Fruit fly (Drosophila melanogaster) whole organism, adult: ENCODE data around the gene CG15529.
A peak's percentile ranks its signal among the peaks of the same experiment; 100 is the strongest.

Source experiments
- CG11617 ChIP-seq: fragments of 200-800 bp; sonication (Bioruptor generic); optimal IDR thresholded peaks from 2 replicates; lab custom pipeline; 2017; ENCODE audit warnings: mild to moderate bottlenecking, missing biosample characterization, missing genetic modification reagents, missing genetic modification characterization
- CG12768 ChIP-seq: fragments of 200-800 bp; sonication (Bioruptor generic); optimal IDR thresholded peaks from 2 replicates; lab custom pipeline; 2017; ENCODE audit warnings: missing biosample characterization, missing genetic modification characterization, mild to moderate bottlenecking, moderate library complexity, missing genetic modification reagents
- CG14711 ChIP-seq: fragments of 200-800 bp; sonication (Bioruptor generic); optimal IDR thresholded peaks from 2 replicates; lab custom pipeline; 2018; ENCODE audit warnings: missing biosample characterization, mild to moderate bottlenecking, missing genetic modification characterization, moderate library complexity
- CG1620 ChIP-seq: fragments of 200-800 bp; sonication (Bioruptor generic); optimal IDR thresholded peaks from 2 replicates; lab custom pipeline; 2016; ENCODE audit warnings: missing biosample characterization, missing genetic modification characterization
- CG33017 ChIP-seq: fragments of 200-800 bp; sonication (Bioruptor generic); optimal IDR thresholded peaks from 2 replicates; lab custom pipeline; 2018; ENCODE audit warnings: missing biosample characterization, mild to moderate bottlenecking, missing genetic modification characterization, moderate library complexity
- CG5204 ChIP-seq: fragments of 200-800 bp; sonication (Bioruptor generic); optimal IDR thresholded peaks from 2 replicates; lab custom pipeline; 2016; ENCODE audit warnings: missing biosample characterization, missing genetic modification characterization
- CG7045 ChIP-seq: fragments of 200-800 bp; sonication (Bioruptor generic); optimal IDR thresholded peaks from 2 replicates; lab custom pipeline; 2017; ENCODE audit warnings: missing biosample characterization, mild to moderate bottlenecking, missing genetic modification characterization
- CG7101 ChIP-seq: fragments of 200-800 bp; sonication (Bioruptor generic); optimal IDR thresholded peaks from 2 replicates; lab custom pipeline; 2018; ENCODE audit warnings: missing biosample characterization, mild to moderate bottlenecking, missing genetic modification characterization, moderate library complexity
- Clk ChIP-seq: fragments of 200-800 bp; sonication (Bioruptor generic); optimal IDR thresholded peaks from 2 replicates; lab custom pipeline; 2017; ENCODE audit warnings: missing biosample characterization, missing genetic modification characterization
- Crg-1 ChIP-seq: fragments of 200-800 bp; sonication (Bioruptor generic); optimal IDR thresholded peaks from 2 replicates; lab custom pipeline; 2016; ENCODE audit warnings: missing biosample characterization, missing genetic modification characterization
- Hr96 ChIP-seq: fragments of 200-800 bp; sonication (Bioruptor generic); optimal IDR thresholded peaks from 2 replicates; lab custom pipeline; 2016; ENCODE audit warnings: missing biosample characterization, missing genetic modification characterization
- Mnt ChIP-seq: fragments of 200-800 bp; sonication (Bioruptor generic); optimal IDR thresholded peaks from 2 replicates; lab custom pipeline; 2016; ENCODE audit warnings: missing biosample characterization, mild to moderate bottlenecking, missing genetic modification characterization
- bab1 ChIP-seq: fragments of 200-800 bp; sonication (Bioruptor generic); optimal IDR thresholded peaks from 3 replicates; lab custom pipeline; 2019; ENCODE audit warnings: missing biosample characterization, mild to moderate bottlenecking, missing genetic modification characterization, moderate library complexity
- cic ChIP-seq: fragments of 200-800 bp; sonication (Bioruptor generic); optimal IDR thresholded peaks from 2 replicates; lab custom pipeline; 2017; ENCODE audit warnings: missing biosample characterization, mild to moderate bottlenecking, missing genetic modification characterization, moderate library complexity
- cnc ChIP-seq, 2 experiments: fragments of >200 bp; optimal IDR thresholded peaks; 2 replicates each; lab custom pipeline; 2017
- kay ChIP-seq: fragments of 200-800 bp; sonication (Bioruptor generic); peaks from one replicate; lab custom pipeline; 2016; ENCODE audit warnings: missing biosample characterization, missing genetic modification characterization, borderline replicate concordance
- ovo ChIP-seq: fragments of 200-800 bp; sonication (Bioruptor generic); optimal IDR thresholded peaks from 2 replicates; lab custom pipeline; 2016; ENCODE audit warnings: missing biosample characterization, missing genetic modification characterization
- pad ChIP-seq: fragments of 200-800 bp; sonication (Bioruptor generic); optimal IDR thresholded peaks from 3 replicates; lab custom pipeline; 2017; ENCODE audit warnings: missing biosample characterization, missing genetic modification characterization, mild to moderate bottlenecking, moderate library complexity, missing genetic modification reagents
- tj ChIP-seq: fragments of 200-800 bp; sonication (Bioruptor generic); optimal IDR thresholded peaks from 3 replicates; lab custom pipeline; 2017; ENCODE audit warnings: missing biosample characterization, mild to moderate bottlenecking, missing genetic modification characterization, moderate library complexity
- toe ChIP-seq: fragments of 200-800 bp; sonication (Bioruptor generic); optimal IDR thresholded peaks from 2 replicates; lab custom pipeline; 2016; ENCODE audit warnings: missing biosample characterization, missing genetic modification characterization

The CG15529 gene

DNA sequence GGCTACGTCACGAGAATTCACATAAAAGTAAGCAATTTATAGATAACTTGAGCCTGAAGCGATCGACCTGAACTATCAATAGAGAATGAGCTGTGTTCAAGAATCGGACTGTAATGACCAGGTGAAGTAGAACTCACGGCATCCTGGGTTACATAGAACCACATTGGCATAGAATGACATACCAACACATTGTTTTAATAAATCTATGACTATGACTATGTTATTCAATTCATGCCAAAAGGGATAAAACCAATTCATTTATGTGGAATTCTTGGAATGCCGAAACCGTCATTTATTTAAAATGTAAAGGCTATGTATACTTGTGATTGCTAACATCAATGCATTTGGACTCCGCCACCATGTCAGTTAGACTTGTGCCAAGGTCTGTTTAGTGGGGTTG lies 22.8 kb upstream of the CG15529 start, which contains the start of gene Ppi1:
Gene Ppi1, minus strand, starts transcription at position 101 of the 400 bp plus-strand sequence.
- TF ChIP-seq CG11617 (no peak), cic (GFP tag; lab: Kevin White, UChicago) (no peak), toe (GFP tag; lab: Kevin White, UChicago) (no peak), Clk (no peak), CG7045 (GFP tag; lab: Kevin White, UChicago) (no peak), Mnt (GFP tag; lab: Kevin White, UChicago) (no peak), CG12768 (no peak), bab1 (GFP tag; lab: Kevin White, UChicago) (no peak), ovo (no peak), pad (no peak), Hr96 (no peak), CG14711 (tag; lab: Kevin White, UChicago) (no peak), CG7101 (no peak), CG5204 (GFP tag; lab: Kevin White, UChicago) (no peak), kay (GFP tag; lab: Kevin White, UChicago) (no peak), tj (GFP tag; lab: Kevin White, UChicago) (no peak)

DNA sequence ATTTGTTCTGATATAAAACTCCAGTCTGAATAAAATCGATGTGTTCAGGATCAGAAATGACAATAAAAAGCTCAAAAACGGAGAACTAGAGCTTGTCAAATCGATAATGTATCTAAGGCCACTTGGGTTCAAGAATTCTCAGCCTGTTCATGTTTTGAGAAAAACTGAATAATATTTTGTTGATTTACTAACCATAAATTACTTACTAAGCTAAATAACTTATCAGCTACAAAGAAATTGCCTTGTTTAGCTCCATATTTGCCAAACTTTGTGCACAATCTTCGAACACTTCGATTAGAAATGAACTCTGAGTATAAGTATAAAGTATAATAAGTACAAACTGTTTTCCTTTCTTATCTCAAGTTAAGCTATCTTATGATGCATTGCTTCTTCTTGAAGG lies 19.6 kb upstream of the CG15529 start, which contains the start of gene CG31029:
Gene CG31029, minus strand, starts transcription at position 101 of the 400 bp plus-strand sequence.
- TF ChIP-seq Clk (no peak), CG11617 (no peak), bab1 (GFP tag; lab: Kevin White, UChicago) (no peak), CG12768 (no peak), Mnt (GFP tag; lab: Kevin White, UChicago) (no peak), Hr96 (no peak), CG5204 (GFP tag; lab: Kevin White, UChicago) (no peak)

DNA sequence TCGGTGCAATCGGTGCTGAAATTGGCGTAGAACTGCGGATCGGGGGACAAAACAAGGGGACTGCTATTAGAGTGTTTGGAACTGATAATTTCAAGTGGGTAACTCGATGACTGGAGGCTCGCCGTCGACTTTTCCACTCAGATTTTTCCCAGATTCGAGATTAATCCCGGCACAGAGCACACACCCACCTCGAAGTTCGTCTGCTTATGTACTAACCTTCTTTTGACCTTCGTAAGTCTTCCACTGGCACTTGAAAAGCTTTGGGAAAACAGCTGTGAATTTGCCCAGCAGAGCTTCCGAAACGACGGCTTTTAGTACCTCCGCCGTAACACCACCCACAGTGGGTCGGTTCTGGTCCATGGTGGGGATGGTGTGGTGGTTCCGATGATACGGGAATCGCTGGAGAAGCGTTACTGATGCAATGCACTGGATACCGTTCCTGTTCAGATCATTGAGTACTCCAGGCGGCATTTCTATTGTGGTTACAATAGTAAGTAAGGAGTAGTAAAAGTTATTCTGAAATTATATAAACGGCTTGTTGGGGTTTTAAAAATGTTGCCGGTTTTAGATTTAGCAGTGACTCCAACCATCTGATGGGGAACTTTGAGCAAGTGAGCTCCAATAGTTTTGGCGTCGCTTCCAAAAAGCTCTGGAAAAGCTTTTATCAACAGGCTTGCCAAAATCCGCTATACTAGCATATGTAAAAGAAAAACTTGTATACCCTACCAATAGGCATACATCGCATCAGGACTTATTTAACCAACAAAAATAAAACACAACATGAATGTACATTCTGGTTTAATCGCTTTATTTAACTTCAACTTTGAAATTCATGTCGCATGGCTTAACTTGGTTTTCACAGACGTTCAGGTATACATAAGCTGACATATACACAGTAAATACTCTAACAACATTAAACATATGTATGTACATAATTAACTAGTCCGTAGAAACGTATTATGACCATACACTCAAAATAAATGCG lies 17.5 kb upstream of the CG15529 start, which contains the start of gene Tpi:
Gene Tpi, minus strand, starts transcription at position 537 of the 985 bp plus-strand sequence.
- TF ChIP-seq cic (GFP tag; lab: Kevin White, UChicago) = no peak
- no peak for TF ChIP-seq CG5204 (GFP tag; lab: Kevin White, UChicago)
- no peak for TF ChIP-seq kay (GFP tag; lab: Kevin White, UChicago)
- TF ChIP-seq bab1 (GFP tag; lab: Kevin White, UChicago) = peak; percentile 57
- TF ChIP-seq CG11617 = peak; percentile 8
- peak; percentile 24 for TF ChIP-seq tj (GFP tag; lab: Kevin White, UChicago)
- TF ChIP-seq CG7101 = peak; percentile 33
- no peak for TF ChIP-seq Crg-1
- no peak for TF ChIP-seq toe (GFP tag; lab: Kevin White, UChicago)
- no peak for TF ChIP-seq cnc (optimal IDR thresholded peaks at IDR 0.05; lab: Kevin White, UChicago)
- TF ChIP-seq Clk = no peak
- TF ChIP-seq Mnt (GFP tag; lab: Kevin White, UChicago) = no peak
- TF ChIP-seq CG14711 (tag; lab: Kevin White, UChicago) = peak; percentile 38
- TF ChIP-seq Hr96 = no peak
- TF ChIP-seq CG7045 (GFP tag; lab: Kevin White, UChicago) = no peak
- peak; percentile 32 for TF ChIP-seq CG33017 (tag; lab: Kevin White, UChicago)
- peak; percentile 12 for TF ChIP-seq CG1620
- TF ChIP-seq pad = peak; percentile 71
- TF ChIP-seq CG12768 = peak; percentile 41
- TF ChIP-seq ovo = peak; percentile 50

DNA sequence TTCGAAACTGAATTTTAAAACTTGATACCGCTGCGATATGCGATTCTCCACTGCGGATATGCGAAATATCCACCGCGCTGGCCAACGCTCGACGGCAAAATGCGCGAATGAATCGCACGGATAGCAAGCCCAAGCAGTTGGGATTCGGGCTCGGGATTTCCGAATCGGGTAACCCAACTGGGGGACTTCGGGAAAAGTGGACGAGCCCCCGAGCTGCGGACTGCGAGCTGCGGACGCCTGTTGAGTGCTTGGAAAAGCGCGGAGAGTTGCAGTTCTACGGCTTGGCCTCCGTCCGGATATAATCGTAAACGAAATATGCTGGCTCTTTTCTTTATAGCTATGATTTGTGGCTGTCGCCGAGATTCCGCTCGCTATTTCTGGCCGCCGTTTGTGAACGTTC lies 2.4 kb upstream of the CG15529 start, which contains the start of gene AdoR:
Gene AdoR, minus strand, starts transcription at position 101 of the 400 bp plus-strand sequence.
- TF ChIP-seq CG14711 (tag; lab: Kevin White, UChicago) = no peak

DNA sequence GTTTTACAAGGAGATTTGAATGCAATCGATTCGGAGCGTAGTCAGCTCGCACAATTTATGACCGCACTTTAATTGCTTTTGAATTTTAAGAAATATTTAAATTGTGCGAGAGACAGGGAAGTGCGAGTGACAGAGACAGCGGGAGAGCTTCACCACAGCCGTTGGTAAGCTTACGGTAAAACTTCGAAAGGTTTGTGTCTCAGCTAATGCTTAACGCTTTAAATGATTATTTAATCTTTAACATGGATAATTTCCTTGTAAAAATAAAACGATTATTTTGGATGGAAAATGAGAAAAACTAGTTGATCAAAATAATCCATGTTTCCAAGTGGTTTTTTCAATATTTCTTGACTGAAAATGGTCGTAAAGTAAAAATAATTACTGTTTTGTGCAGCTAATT lies 1.3 kb upstream of the CG15529 start:
- TF ChIP-seq CG33017 (tag; lab: Kevin White, UChicago) (no peak), toe (GFP tag; lab: Kevin White, UChicago) (no peak), pad (no peak), cic (GFP tag; lab: Kevin White, UChicago) (no peak), CG11617 (no peak), CG7101 (no peak), CG5204 (GFP tag; lab: Kevin White, UChicago) (no peak), CG1620 (no peak), ovo (no peak), CG7045 (GFP tag; lab: Kevin White, UChicago) (no peak), kay (GFP tag; lab: Kevin White, UChicago) (no peak), bab1 (GFP tag; lab: Kevin White, UChicago) (no peak), cnc (optimal IDR thresholded peaks at IDR 0.05; lab: Kevin White, UChicago) (no peak), CG12768 (no peak), Clk (no peak)

DNA sequence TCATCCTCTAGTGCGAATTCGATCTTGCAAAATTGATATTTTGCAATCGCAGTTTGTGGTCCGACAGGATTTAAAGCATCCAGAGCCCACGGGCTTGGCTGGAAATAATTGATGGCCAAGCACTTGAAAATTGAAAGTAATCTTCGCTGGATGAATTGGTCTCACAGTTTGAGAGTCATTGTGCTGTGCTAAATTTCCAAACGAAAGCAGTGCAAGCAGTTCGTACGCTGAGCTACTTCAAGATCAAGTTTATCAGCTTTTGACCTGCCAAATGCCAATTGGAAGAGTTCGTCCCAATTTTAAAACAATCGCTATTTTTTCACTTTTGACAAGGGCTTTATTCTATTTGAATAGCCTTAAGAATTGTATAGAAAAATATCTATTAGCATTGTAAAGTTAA lies 2.0 kb downstream of the CG15529 start:
- TF ChIP-seq CG7101 (no peak), CG11617 (no peak), Crg-1 (no peak), CG5204 (GFP tag; lab: Kevin White, UChicago) (no peak), cic (GFP tag; lab: Kevin White, UChicago) (no peak), cnc (optimal IDR thresholded peaks at IDR 0.05; lab: Kevin White, UChicago) (no peak), CG14711 (tag; lab: Kevin White, UChicago) (no peak)
